Fruit fly (Drosophila melanogaster): ENCODE results near the gene CG15221.

Gene CG15221

DNA sequence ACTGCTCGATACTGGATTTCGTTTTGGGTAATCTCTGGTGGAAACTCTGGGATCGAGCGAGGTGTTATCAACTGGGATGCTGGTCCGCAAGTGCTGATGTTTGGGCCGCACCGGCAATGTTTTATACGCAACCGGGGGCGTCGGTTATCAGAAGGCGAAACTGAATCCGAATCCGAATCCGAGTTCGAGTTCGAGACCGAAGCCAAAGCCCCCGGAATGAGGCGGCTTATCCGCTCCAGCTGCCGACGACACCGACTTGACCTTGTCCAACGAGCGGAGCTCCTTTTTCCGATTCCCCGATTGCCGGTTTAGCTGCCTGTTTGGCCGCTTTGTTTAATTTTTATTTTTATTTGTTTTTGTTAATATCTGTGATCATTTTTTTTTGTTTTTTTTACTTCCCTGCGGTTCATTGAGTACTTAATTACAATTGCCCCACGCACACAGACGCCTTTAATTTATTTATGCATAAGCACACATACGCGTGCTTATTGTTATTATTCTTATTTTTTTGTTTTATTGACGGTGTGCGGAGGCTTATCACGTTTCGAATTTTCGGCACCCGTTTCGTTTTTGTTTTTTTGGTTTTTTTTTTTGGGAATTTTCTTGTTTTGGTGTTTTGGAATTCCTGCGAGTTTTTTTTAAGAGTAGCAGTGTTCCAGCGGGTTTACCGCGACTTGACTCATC lies 19.0 kb upstream of the CG15221 start, which contains the start of gene CG2444:
Gene CG2444, minus strand, starts transcription at position 372 of the 684 bp plus-strand sequence.
- no peak for TF ChIP-seq CG17801 (GFP tag; optimal IDR thresholded peaks at IDR 0.05; ENCODE audit: partially characterized antibody)

DNA sequence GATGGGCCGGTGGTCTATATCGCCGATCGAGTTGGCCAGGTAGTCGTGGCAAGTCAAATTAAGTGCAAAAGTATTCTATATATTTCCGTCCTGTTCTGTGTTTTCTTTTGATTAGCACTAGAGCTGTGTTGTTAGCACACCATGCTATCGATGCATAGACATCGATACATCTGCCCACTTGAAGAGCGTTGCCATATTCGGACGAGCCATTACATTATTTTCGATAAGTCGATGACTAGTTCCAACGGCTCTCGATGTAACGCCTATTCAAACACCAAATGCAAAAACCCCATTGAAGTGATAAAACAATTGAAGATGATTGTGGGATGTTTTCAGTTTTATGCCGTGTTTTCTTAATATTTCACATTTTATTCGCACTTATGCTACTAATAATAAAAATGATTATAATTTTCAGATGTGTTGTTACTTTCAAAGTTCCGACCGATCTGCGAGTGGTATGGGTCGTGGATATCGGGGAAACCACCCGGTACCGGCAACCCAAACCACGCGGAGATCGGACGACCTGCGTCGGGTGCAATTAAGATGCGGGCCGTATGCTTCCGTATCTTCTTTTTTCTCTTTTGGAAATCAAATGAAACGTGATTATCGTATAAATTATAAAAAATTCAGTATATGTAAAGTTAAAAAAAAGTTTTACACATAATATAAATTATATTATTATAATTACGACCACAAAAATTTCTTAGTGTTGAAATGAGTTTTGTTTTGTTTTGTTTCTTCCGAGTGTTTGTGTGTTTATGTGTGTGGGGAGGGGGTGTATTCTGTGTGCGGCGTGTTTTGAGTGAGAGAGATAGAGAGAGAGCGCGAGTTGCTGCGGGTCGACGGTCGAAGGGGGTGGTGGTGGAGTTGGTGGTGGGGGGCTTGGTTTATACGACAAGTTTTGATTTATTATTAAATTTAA lies 14.0 kb upstream of the CG15221 start, which contains the start of gene FucT6:
Gene FucT6, minus strand, starts transcription at position 153 of the 922 bp plus-strand sequence.
- TF ChIP-seq CG17801 (GFP tag; optimal IDR thresholded peaks at IDR 0.05; ENCODE audit: partially characterized antibody) = peak; percentile 31

DNA sequence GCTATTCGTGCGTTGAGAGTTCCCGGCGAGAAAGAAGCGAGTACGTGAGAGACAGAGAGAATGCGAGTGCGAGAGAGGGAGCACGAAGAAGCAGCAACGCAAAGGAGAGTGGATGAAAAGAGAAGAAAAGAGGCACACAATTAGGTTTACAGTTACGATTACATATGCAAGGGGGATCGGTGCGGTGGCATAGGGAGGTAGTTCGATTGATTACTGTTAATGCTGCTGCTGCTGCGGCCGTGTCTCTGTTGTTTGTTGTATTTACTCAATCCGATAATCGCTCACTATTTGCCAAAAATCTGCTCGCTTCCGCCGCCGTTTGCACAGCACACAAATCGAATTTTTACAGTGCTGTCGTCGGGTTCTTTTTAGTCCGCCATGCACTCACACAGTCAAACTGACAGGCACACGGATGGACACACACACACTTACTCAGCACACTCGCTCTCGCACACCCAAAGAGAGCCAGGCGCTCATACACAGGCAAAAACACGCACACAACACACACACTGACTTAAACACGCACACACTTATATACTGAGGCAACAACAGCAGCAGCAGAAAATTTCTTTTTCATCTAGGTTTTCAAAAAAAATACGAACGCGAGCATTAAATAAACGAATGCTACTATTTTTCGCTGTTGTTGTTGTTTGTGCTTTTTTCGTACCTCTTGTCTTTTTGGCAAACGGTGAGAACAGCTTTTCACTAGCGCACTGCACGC lies 10.1 kb upstream of the CG15221 start:
- TF ChIP-seq CG17801 (GFP tag; optimal IDR thresholded peaks at IDR 0.05; ENCODE audit: partially characterized antibody) = peak; percentile 41

DNA sequence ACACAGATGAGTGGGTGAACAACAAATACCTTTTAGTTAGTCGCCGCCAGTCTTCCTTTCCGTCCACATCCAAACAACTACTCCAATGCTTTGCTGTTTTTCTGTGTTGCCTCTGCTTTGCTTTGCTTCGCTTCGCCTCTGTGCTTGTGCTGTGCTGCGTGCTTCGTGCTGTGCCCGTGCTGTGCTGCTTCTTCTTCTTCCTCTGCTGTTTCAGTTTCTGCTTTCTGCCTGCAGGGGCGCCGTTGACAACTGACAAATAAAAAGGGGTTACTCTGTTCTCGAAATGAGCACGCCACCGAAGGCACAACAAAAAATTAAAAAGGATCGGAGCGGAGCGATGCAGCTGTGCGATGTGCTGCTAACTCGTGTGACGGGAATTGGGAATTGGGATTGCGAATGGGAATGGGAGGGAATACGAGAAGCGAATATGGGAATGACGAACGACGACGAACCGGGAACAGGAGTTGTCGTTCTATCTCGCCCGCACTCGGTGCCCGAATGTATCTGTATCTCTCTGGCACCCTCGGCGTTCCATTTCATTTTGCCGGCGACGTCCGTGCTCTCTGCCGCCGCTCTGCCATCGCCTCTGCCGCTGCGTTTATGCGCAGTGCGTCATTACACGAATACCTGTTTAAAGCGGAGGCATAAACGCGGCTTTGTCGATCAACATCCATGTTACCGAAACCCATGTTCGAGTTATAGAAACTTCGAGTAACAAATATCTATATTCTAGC lies 9.3 kb upstream of the CG15221 start:
- TF ChIP-seq CG17801 (GFP tag; optimal IDR thresholded peaks at IDR 0.05; ENCODE audit: partially characterized antibody) = peak; percentile 64

DNA sequence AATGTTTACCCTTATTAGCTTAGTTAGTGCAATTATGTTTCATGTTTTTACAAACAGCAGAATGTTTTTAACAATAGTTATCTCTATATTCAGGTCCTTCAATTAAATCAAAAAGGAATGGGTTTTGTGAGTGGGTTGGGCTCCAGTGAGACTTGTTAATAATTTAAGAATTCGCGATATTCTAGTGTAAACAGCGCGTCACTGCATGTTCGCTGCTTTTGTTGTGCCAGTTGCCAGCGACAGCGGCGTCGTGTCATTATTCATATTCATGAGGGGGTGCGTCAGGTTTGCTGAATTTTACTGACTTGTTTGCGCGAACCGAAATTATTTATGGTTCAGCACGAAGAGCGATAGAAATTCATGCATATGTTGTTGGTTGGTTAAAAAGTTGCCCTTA lies 8.8 kb upstream of the CG15221 start, which contains the start of gene Amun:
Gene Amun, minus strand, starts transcription at position 303 of the 397 bp plus-strand sequence.
- TF ChIP-seq CG17801 (GFP tag; optimal IDR thresholded peaks at IDR 0.05; ENCODE audit: partially characterized antibody) = no peak

DNA sequence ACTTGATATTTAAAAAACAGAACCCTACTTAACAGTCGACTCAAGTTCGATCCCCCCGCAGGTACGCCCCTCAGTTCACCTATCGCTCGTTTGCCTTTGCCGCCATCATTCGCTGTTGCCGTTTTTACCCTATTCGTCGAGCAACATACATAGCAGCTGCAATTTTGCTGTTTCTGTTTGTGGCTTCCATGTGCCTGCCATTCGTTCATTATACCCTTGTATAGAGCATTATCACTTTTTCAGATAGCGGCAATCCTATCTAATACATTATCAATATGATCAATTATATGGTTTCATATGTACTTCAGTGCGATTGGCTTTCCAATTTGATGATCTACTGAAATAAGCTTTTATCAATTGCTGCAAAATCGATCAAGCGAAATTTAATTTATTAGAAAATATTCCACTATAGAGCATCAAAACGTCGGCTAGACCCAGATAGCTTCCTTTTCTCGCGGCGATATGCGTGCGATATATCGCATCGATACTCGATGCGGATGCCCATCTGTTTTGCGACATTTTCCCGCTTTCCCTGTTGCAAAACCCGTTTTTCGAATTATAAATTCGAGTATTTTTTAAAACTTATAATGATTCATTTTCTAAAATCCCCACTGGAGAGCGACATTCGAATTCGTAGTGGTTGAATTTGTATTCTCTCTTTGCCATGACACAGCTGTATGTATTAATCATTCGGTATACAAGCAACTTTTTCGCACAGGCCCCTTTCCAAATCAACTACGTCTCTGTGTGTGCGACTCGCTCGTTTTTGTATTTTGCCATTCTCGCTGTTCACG lies 7.9 kb upstream of the CG15221 start:
- TF ChIP-seq CG17801 (GFP tag; optimal IDR thresholded peaks at IDR 0.05; ENCODE audit: partially characterized antibody) = peak; percentile 96

DNA sequence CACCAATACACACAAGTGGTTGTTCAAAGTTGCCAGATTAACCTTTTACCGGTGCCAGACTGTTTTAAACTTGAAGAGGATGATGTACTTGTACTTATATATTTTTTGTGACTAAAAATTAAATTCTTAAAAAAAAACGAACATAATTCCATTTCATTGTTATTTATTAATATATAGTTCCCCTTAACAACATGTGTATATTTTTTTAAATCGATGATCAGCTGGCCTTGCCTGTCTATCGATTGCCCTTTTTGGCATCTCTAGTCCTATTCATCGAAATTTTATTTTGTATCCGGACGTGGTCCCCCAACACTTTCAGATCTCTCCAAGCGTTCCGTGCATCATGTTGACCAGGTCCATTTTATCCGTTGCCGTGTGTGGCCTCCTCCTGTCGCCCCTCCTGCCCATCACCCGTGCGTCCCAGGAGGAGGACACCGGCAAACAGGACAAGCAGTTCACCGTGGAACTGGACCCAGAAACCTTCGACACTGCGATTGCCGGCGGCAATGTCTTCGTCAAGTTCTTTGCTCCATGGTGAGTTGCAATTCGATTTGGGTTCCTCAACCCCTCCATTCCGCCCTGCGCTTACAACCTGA lies 7.2 kb upstream of the CG15221 start, which contains the start of gene prtp:
Gene prtp, plus strand, starts transcription at position 26 of the 596 bp plus-strand sequence.
- TF ChIP-seq CG17801 (GFP tag; optimal IDR thresholded peaks at IDR 0.05; ENCODE audit: partially characterized antibody) = no peak

DNA sequence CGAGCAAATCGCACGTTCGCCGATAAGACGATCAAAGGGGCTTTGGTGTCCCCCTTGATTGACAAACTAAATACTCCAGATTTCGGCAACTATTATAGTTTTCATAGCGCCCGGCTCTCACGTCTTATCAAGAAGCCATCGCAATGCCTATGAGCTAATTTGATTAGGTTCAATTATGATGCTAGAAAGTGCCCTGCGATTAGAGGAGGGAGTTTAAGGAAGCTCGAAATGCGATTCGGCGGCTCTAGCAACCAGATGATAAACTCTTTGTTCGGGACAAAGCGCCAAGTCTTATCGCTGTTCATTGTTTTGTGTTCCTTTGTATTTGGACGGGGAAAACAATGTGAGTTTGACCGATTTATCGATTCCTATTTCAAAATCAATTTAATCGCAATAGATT lies 6.2 kb upstream of the CG15221 start:
- TF ChIP-seq CG17801 (GFP tag; optimal IDR thresholded peaks at IDR 0.05; ENCODE audit: partially characterized antibody) = no peak

DNA sequence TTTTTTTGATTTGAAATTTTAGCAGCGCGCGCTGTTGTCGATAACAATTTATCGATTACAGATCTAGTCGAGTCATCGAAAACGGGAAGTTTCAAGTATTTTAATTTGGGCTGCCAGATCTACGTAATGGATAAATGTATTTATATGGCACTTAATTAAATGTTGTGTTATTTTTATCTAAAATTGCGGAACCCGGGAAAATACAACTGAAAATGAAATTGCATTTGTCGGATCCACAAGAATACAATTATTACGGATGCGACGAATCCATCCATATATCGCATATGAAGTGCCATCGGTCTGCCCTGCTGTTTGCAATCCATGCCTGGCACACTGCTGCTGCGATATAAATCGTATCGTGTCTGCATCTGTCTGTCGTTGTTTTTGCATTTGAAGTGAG lies 3.9 kb upstream of the CG15221 start, which contains the start of gene Tango10:
Gene Tango10, plus strand, starts transcription at position 108 of the 400 bp plus-strand sequence.
- peak; percentile 70 for TF ChIP-seq CG17801 (GFP tag; optimal IDR thresholded peaks at IDR 0.05; ENCODE audit: partially characterized antibody)

DNA sequence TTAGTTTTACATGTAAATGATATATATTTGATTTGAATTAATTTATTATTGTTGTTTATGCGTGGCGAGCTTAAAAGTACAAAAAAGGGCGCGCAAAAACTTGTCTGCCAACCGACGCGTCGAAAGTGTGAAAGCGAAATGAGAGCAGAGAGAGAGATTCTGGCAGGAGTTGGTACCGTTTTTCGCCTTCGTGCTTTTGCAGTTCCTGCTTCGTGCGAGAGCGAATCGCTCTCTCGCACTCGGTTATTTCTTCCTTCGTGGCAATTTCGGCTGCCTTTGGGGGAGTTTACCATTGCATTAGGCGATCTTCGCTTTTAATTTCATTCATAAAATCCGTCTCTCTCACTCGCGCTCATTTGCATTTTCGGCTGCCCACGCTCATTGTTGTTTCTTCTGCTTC lies 5.0 kb downstream of the CG15221 start, which contains the start of gene inaF-D:
Gene inaF-D, minus strand, starts transcription at position 101 of the 400 bp plus-strand sequence.
- TF ChIP-seq CG17801 (GFP tag; optimal IDR thresholded peaks at IDR 0.05; ENCODE audit: partially characterized antibody) = no peak

DNA sequence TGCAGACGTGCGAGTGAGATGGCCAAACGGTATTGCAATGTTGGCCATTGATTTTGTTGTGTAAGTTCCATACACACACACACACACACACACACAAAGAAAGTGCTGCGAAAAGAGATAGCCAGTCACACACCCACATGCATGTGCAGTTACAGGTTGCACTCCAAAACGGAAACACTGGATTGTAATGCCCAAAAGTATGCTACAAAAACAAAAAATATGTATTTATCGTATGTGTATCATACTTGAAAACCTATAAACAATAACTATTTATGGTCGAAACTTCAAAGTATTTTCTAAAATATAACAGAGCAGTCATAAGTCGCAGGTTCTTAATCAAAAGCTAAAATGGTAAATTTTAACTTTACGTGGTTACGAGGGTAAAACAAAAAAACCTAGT lies 5.9 kb downstream of the CG15221 start:
- no peak for TF ChIP-seq CG17801 (GFP tag; optimal IDR thresholded peaks at IDR 0.05; ENCODE audit: partially characterized antibody)

DNA sequence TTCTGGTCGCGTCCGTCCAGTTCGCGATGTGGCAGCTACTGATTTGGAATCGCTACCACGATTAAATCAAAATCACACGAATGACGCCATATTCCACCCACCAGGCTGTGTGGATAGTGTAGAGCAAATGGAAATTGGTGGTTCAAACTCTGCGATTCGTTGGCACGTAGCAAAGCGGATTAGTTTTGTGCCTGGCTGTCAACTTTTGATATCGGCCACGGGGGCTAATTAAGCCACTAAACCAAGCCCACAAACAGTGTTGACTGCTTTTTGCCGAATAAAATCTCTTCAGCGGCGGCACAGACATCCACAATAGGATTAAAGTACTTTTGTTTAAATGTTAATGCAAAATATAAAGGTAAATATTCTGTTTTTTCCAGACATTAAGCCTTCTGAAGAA lies 7.6 kb downstream of the CG15221 start, which contains the start of gene inaF-C:
Gene inaF-C, minus strand, starts transcription at position 101 of the 400 bp plus-strand sequence.
- TF ChIP-seq CG17801 (GFP tag; optimal IDR thresholded peaks at IDR 0.05; ENCODE audit: partially characterized antibody) = no peak

DNA sequence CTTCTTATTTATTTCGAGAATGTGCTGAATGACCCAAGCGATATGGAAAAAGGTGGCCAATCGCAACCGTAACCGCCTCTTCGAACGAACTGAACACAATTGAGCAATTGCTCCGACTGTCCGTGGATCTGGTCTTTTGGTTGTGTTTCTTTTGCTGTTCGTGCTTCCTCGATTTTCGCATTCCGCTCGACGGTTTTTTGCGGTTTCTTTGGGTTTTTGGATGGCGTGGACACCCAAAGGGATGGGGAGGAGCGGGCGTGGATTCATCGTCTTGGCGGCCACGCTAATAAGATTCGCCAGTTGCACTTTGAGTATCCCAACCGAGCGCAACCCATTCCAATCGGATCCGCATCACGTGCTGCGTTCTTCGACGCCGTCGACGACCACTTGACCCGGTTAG lies 8.6 kb downstream of the CG15221 start, which contains the start of gene inaF-B:
Gene inaF-B, minus strand, starts transcription at position 101 of the 400 bp plus-strand sequence.
- no peak for TF ChIP-seq CG17801 (GFP tag; optimal IDR thresholded peaks at IDR 0.05; ENCODE audit: partially characterized antibody)
